Worm (Caenorhabditis elegans) whole organism, young adult: ENCODE measurements around the gene fis-1.

Experiments
- B0035.1 ChIP-seq: sonication (generic microtip); optimal IDR thresholded peaks from 2 replicates; lab custom pipeline; 2016; ENCODE audit warnings: missing genetic modification characterization, mild to moderate bottlenecking, missing compliant biosample characterization, missing genotype, missing genetic modification reagents
- ceh-58 ChIP-seq: fragments of 200-800 bp; sonication (Bioruptor generic); IDR thresholded peaks from 2 replicates; pipeline ENCODE4 v1.3.6; 2022; ENCODE audit warnings: missing genetic modification characterization, missing compliant biosample characterization
- nhr-120 ChIP-seq: fragments of 200-800 bp; sonication (Bioruptor generic); IDR thresholded peaks from 2 replicates; pipeline ENCODE4 v1.3.6; 2022; ENCODE audit warnings: missing genetic modification characterization, missing compliant biosample characterization
- sea-2 ChIP-seq: fragments of 200-800 bp; sonication (Bioruptor generic); IDR thresholded peaks from 2 replicates; pipeline ENCODE4 v1.3.6; 2022; ENCODE audit warnings: missing genetic modification characterization, missing compliant biosample characterization

DNA sequence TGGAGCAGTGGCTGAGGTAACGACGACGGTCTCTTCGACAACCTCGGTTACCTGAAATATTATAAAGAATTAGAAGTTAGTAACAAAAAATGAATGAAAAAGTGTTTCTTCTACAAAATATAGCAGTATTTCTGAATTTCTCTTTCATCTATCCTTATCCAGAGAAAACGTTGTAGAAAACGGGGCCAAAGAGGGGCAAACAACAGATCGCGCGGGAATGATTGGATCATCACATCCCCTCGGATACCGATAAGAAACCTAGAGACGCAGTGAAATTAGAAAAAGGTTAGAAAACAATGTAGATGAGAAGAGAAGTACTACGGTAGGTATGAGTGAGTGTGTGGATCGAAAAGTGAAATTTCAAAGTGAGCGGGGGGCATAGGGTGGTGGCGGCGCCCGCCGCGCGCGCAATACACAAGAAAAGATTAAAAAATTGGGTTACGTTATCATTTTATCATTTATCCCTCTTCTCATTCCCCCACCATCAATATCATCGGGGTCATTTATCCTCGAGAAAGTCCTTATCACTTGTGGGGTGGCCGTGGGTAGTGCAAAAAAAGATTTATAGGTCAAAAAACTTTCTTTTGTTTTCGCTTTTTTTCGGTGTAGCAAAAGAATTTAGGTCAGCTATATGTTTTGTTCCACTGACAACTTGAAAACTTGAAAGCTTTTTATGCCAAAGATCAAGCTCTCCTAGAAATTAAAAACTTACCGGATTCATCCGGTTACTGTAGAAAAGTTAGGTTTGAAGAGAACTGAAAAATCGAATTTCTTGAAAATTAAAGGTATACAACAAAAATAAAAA, 42.6 kb upstream of the fis-1 start, which contains the start of the genes dpy-10 and T14B4.19:
- no peak for TF ChIP-seq nhr-120 (GFP tag; lab: Robert Waterston, UW)
- no peak for TF ChIP-seq B0035.1 (tag; lab: Kevin White, UChicago)
- no peak for TF ChIP-seq ceh-58 (GFP tag; lab: Robert Waterston, UW)
- no peak for TF ChIP-seq sea-2 (GFP tag; lab: Robert Waterston, UW)
